Fruit fly (Drosophila melanogaster): Measurements from ENCODE around the gene CG5953.

Gene CG5953

DNA sequence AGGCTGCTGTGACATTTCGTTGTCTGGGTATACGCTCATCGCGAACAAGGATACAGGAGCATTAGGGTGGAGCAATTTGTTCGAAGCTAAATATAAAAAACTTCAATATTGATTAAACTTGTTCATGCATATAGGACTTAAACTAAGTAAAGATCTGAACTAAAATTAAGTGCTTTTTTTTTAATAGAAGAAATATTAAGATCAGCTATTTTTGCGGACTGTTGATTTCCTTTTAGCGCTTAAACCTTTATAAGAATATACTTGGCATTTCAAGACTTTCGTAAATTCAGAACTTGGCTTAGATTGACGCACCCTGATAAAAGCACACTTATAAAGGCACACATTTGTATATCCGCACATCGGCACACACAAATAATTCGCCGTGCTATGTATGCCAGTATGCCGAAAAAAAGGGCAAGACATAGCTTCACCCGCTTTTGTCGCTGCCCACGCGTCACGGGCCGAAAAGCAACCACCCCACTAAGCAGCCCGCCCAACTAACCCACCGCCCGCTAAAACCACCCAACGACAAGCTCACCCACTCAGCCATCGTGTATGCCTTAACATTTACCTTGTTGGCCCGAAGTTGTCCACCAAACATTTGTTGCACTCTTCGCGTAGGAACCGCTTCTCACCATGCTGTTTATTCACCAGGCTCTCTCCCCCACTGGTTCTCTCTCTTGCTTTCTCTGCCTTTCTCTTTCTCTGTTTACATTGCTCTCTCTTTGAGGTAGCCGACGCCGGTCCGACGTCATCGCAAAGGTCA is 15.2 kb upstream of the CG5953 start (continued):
- TF ChIP-seq pan (optimal IDR thresholded peaks at IDR 0.05), result no peak
- peak in 1 of 2 experiments; percentile 48 for TF ChIP-seq pan (GFP tag; optimal IDR thresholded peaks at IDR 0.05 in 1 of 2, IDR thresholded peaks at IDR 0.05 in 1 of 2)
- TF ChIP-seq inv (GFP tag; IDR thresholded peaks at IDR 0.05; ENCODE audit: partially characterized antibody), result no peak
- peak; percentile 71 for TF ChIP-seq CG15514 (GFP tag; optimal IDR thresholded peaks at IDR 0.05)
- TF ChIP-seq HmgZ (tag; optimal IDR thresholded peaks at IDR 0.05), result peak; percentile 72
- TF ChIP-seq eve (GFP tag; optimal IDR thresholded peaks at IDR 0.05), result peak in 1 of 2 experiments; percentile 17
- TF ChIP-seq CG14050 (GFP tag; IDR thresholded peaks at IDR 0.05), result peak; percentile 12; the same call in 1 of the 3 replicates
- peak; percentile 90 for TF ChIP-seq Hand (GFP tag; optimal IDR thresholded peaks at IDR 0.05)
- peak; percentile 17; the same call in 1 of the 2 replicates for TF ChIP-seq Xrp1 (GFP tag; IDR thresholded peaks at IDR 0.05)
- TF ChIP-seq CG4707 (GFP tag; optimal IDR thresholded peaks at IDR 0.05), result peak; percentile 38
- TF ChIP-seq dan (GFP tag; IDR thresholded peaks at IDR 0.05), result no peak
- peak; percentile 16 for TF ChIP-seq Nf-YB (GFP tag; optimal IDR thresholded peaks at IDR 0.05)
- peak; percentile 37 for TF ChIP-seq CG18011 (GFP tag; optimal IDR thresholded peaks at IDR 0.05)
- peak; percentile 82 for TF ChIP-seq CG13296 (GFP tag; optimal IDR thresholded peaks at IDR 0.05)
- no peak for TF ChIP-seq shn (GFP tag; optimal IDR thresholded peaks at IDR 0.05)
- peak; percentile 2 for TF ChIP-seq CG10979 (tag; optimal IDR thresholded peaks at IDR 0.05)
- peak; percentile 33 for TF ChIP-seq CG8281 (tag; optimal IDR thresholded peaks at IDR 0.05)
- TF ChIP-seq CG7839 (tag; optimal IDR thresholded peaks at IDR 0.05), result peak; percentile 50
- 0 out of 2 replicates have a peak, but pooled peaks have one; percentile 27 for TF ChIP-seq klu (GFP tag; IDR thresholded peaks at IDR 0.05)
- peak; percentile 40 for TF ChIP-seq Sox100B (GFP tag; optimal IDR thresholded peaks at IDR 0.05)
- peak; percentile 63 for TF ChIP-seq Sox102F (GFP tag; optimal IDR thresholded peaks at IDR 0.05)

DNA sequence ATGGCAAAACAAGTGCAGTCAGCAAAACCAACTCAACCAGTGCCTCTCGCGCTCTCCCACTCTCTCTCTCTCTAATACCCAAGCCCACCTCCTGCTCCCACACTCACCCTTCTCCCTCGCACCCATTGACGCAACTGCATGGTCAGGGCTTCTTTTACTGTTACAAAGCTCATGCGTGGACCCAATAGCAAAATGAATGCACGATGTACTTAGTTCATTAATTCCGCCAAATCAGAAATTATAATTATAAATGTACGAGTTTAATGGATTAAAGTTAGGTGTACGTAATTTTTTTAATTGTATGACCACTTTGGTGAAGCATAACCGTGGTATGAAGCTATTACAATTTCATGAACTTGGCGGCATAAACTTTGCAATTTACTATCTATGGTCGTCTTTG is 13.1 kb upstream of the CG5953 start:
- no peak for TF ChIP-seq Hr39 (optimal IDR thresholded peaks at IDR 0.05)
- TF ChIP-seq ab (GFP tag; optimal IDR thresholded peaks at IDR 0.05), result no peak
- TF ChIP-seq nerfin-2 (GFP tag; IDR thresholded peaks at IDR 0.05; ENCODE audit: partially characterized antibody), result no peak
- TF ChIP-seq pho (GFP tag; optimal IDR thresholded peaks at IDR 0.05), result peak; percentile 34
- TF ChIP-seq schlank (tag; optimal IDR thresholded peaks at IDR 0.05), result peak; percentile 43
- no peak for TF ChIP-seq CG10462 (GFP tag; optimal IDR thresholded peaks at IDR 0.05)
- no peak for TF ChIP-seq ac (GFP tag; optimal IDR thresholded peaks at IDR 0.05)
- TF ChIP-seq esg (GFP tag; conservative IDR thresholded peaks at IDR 0.05), result peak; percentile 54; the same call in 1 of the 2 replicates
- no peak for TF ChIP-seq ato (GFP tag; IDR thresholded peaks at IDR 0.05; ENCODE audit: partially characterized antibody)
- peak; percentile 53 for TF ChIP-seq D19A (tag; optimal IDR thresholded peaks at IDR 0.05)
- TF ChIP-seq cad (GFP tag; optimal IDR thresholded peaks at IDR 0.05), result no peak
- peak; percentile 12 for TF ChIP-seq CG12744 (GFP tag; optimal IDR thresholded peaks at IDR 0.05)
- no peak for TF ChIP-seq B-H1 (GFP tag; IDR thresholded peaks at IDR 0.05)
- TF ChIP-seq ham (GFP tag; IDR thresholded peaks at IDR 0.05), result no peak
- TF ChIP-seq HmgZ (tag; optimal IDR thresholded peaks at IDR 0.05), result peak; percentile 52
- TF ChIP-seq CG7271 (tag; optimal IDR thresholded peaks at IDR 0.05), result no peak
- TF ChIP-seq sob (GFP tag; IDR thresholded peaks at IDR 0.05), result 0 out of 2 replicates have a peak, but pooled peaks have one; percentile 53
- no peak for TF ChIP-seq Doc3 (GFP tag; IDR thresholded peaks at IDR 0.05; ENCODE audit: partially characterized antibody)
- TF ChIP-seq grn (GFP tag; optimal IDR thresholded peaks at IDR 0.05), result no peak
- TF ChIP-seq Asciz (GFP tag; optimal IDR thresholded peaks at IDR 0.05), result peak; percentile 63
- peak; percentile 22 for TF ChIP-seq Myb (GFP tag; optimal IDR thresholded peaks at IDR 0.05)
- no peak for TF ChIP-seq CkIIα-i1 (GFP tag; IDR thresholded peaks at IDR 0.05)
- peak; percentile 69 for TF ChIP-seq CG6683 (GFP tag; optimal IDR thresholded peaks at IDR 0.05)
- TF ChIP-seq CG31441 (GFP tag; IDR thresholded peaks at IDR 0.05), result peak; percentile 75
- peak; percentile 65 for TF ChIP-seq gro (GFP tag; optimal IDR thresholded peaks at IDR 0.05)
- 0 out of 3 replicates have a peak, but pooled peaks have one; percentile 24 for TF ChIP-seq Optix (GFP tag; IDR thresholded peaks at IDR 0.05)
- peak; percentile 78 for TF ChIP-seq Sox102F (GFP tag; optimal IDR thresholded peaks at IDR 0.05)
- TF ChIP-seq sd (tag; optimal IDR thresholded peaks at IDR 0.05), result peak; percentile 35
- TF ChIP-seq CG14667 (GFP tag; IDR thresholded peaks at IDR 0.05), result no peak
- peak; percentile 17 for TF ChIP-seq CG8281 (tag; optimal IDR thresholded peaks at IDR 0.05)
- TF ChIP-seq CG4617 (GFP tag; optimal IDR thresholded peaks at IDR 0.05; ENCODE audit: borderline replicate concordance), result no peak
